Worm (Caenorhabditis elegans): ENCODE data around the gene R13H9.6.
"Not testable (repeated sequence)": the region's sequence is repeated elsewhere in the genome, so short reads cannot be mapped to it uniquely, and the experiment has no call there.

R13H9.6 gene

ce11 chrIV:5078846-5079245, 10.4 kb upstream of the R13H9.6 start:
- TF ChIP-seq aha-1 (tag) (peak; percentile 88), lsy-2 (tag; optimal IDR thresholded peaks at IDR 0.05) (peak in 1 of 2 experiments; percentile 12), daf-16 (GFP tag; optimal IDR thresholded peaks at IDR 0.05) (peak in 1 of 2 experiments; percentile 32), daf-16 (tag; optimal IDR thresholded peaks at IDR 0.05) (no peak), unc-62 (GFP tag; optimal IDR thresholded peaks at IDR 0.05 in 1 of 2) (peak in 1 of 2 experiments; percentile 60), unc-62 (tag; optimal IDR thresholded peaks at IDR 0.05) (no peak), daf-8 (GFP tag; IDR thresholded peaks at IDR 0.05) (no peak), ceh-82 (tag; optimal IDR thresholded peaks at IDR 0.05) (no peak)

- TF ChIP-seq unc-62 (GFP tag; optimal IDR thresholded peaks at IDR 0.05 in 1 of 2) (peak in 1 of 2 experiments; percentile 63), unc-62 (tag; optimal IDR thresholded peaks at IDR 0.05) (no peak), nhr-102 (tag; optimal IDR thresholded peaks at IDR 0.05) (no peak), zfp-2 (tag; optimal IDR thresholded peaks at IDR 0.05) (no peak), nhr-10 (tag; optimal IDR thresholded peaks at IDR 0.05) (no peak), nhr-6 (tag; optimal IDR thresholded peaks at IDR 0.05) (peak; percentile 56), ZK337.2 (GFP tag; IDR thresholded peaks at IDR 0.05) (no peak), hmg-1.1 (GFP tag; IDR thresholded peaks at IDR 0.05) (0 out of 2 replicates have a peak, but pooled peaks have one; percentile 29), aha-1 (tag) (peak; percentile 85), madf-5 (GFP tag; IDR thresholded peaks at IDR 0.05) (no peak)
Observed at ce11 chrIV:5077918-5078317, 9.5 kb upstream of the R13H9.6 start.

ce11 chrIV:5076607-5077006, 8.2 kb upstream of the R13H9.6 start:
- TF ChIP-seq unc-39 (tag; optimal IDR thresholded peaks at IDR 0.05) = no peak
- no peak for TF ChIP-seq zfp-3 (GFP tag; conservative IDR thresholded peaks at IDR 0.05)
- TF ChIP-seq daf-16 (GFP tag; optimal IDR thresholded peaks at IDR 0.05) = peak in 1 of 2 experiments; percentile 60
- TF ChIP-seq daf-16 (tag; optimal IDR thresholded peaks at IDR 0.05) = no peak
- TF ChIP-seq tra-1 (GFP tag; IDR thresholded peaks at IDR 0.05) = no peak

ce11 chrIV:5073836-5074235, 5.4 kb upstream of the R13H9.6 start:
- TF ChIP-seq lin-1 (GFP tag; IDR thresholded peaks at IDR 0.05) (no peak), unc-62 (GFP tag; optimal IDR thresholded peaks at IDR 0.05 in 1 of 2) (peak in 1 of 2 experiments; percentile 16), unc-62 (tag; optimal IDR thresholded peaks at IDR 0.05) (no peak)

- not testable (repeated sequence) for TF ChIP-seq aha-1 (tag); dve-1 (tag; optimal IDR thresholded peaks at IDR 0.05; ENCODE audit: insufficient read depth); attf-4 (tag; optimal IDR thresholded peaks at IDR 0.05)
Observed at ce11 chrIV:5070593-5070992, 2.2 kb upstream of the R13H9.6 start, which contains the start of gene C02B10.6. Gene C02B10.6, plus strand, starts transcription at chrIV:5070893.

- TF ChIP-seq nhr-11 (tag; optimal IDR thresholded peaks at IDR 0.05); lin-29 (GFP tag; IDR thresholded peaks at IDR 0.05); attf-4 (tag; optimal IDR thresholded peaks at IDR 0.05): not testable (repeated sequence)
Observed at ce11 chrIV:5066887-5067286, 1.6 kb downstream of the R13H9.6 start, which contains the start of gene ttbk-2.2. Gene ttbk-2.2, minus strand, starts transcription at chrIV:5066987.

- not testable (repeated sequence) for TF ChIP-seq zip-11 (GFP tag; IDR thresholded peaks at IDR 0.05); nhr-28 (tag; optimal IDR thresholded peaks at IDR 0.05); zfp-2 (tag; optimal IDR thresholded peaks at IDR 0.05)
Observed at ce11 chrIV:5064961-5065360, 3.5 kb downstream of the R13H9.6 start, which contains the start of gene msp-53. Gene msp-53, minus strand, starts transcription at chrIV:5065061.

- TF ChIP-seq madf-5 (GFP tag; IDR thresholded peaks at IDR 0.05) = no peak
- no peak for TF ChIP-seq Y75B8A.6 (GFP tag; IDR thresholded peaks at IDR 0.05)
- no peak for TF ChIP-seq fkh-10 (GFP tag; optimal IDR thresholded peaks at IDR 0.05)
- no peak for TF ChIP-seq aha-1 (tag)
- no peak for TF ChIP-seq pha-4 (GFP tag; IDR thresholded peaks at IDR 0.05)
- no peak for TF ChIP-seq pha-4 (tag; optimal IDR thresholded peaks at IDR 0.05)
- peak; percentile 97 for TF ChIP-seq snpc-1.2 (GFP tag; IDR thresholded peaks at IDR 0.05)
- TF ChIP-seq mdt-29 (GFP tag; IDR thresholded peaks at IDR 0.05) = peak; percentile 63; the same call in 1 of the 2 replicates
- no peak for TF ChIP-seq unc-39 (tag; optimal IDR thresholded peaks at IDR 0.05)
- TF ChIP-seq mes-2 (tag; optimal IDR thresholded peaks at IDR 0.05; ENCODE audit: poor library complexity, severe bottlenecking) = peak; percentile 43
- peak; percentile 47 for TF ChIP-seq T26A8.4 (GFP tag; IDR thresholded peaks at IDR 0.05)
- no peak for TF ChIP-seq zip-2 (tag; optimal IDR thresholded peaks at IDR 0.05)
- TF ChIP-seq daf-19 (GFP tag; conservative IDR thresholded peaks at IDR 0.05) = no peak
- no peak for TF ChIP-seq ZK546.5 (tag; optimal IDR thresholded peaks at IDR 0.05)
- TF ChIP-seq dve-1 (tag; optimal IDR thresholded peaks at IDR 0.05; ENCODE audit: insufficient read depth) = peak; percentile 25
- TF ChIP-seq mxl-3 (GFP tag; optimal IDR thresholded peaks at IDR 0.05) = no peak
- no peak for TF ChIP-seq lin-1 (GFP tag; IDR thresholded peaks at IDR 0.05)
- TF ChIP-seq tag-97 (GFP tag; IDR thresholded peaks at IDR 0.05) = no peak
Observed at ce11 chrIV:5063297-5063696, 5.1 kb downstream of the R13H9.6 start.
